Fruit fly (Drosophila melanogaster) whole organism, embryonic: ENCODE data around the gene Dora.
A peak's percentile ranks its signal among the peaks of the same experiment; 100 is the strongest.

Experiments
- CG4820 ChIP-seq: fragments of 200-800 bp; sonication (Bioruptor generic); optimal IDR thresholded peaks from 3 replicates; lab custom pipeline; 2016; ENCODE audit warnings: missing biosample characterization, missing genetic modification characterization
- CG7963 ChIP-seq: fragments of 200-800 bp; sonication (Bioruptor generic); IDR thresholded peaks from 3 replicates; pipeline ENCODE4 v1.3.6; 2022; ENCODE audit warnings: missing biosample characterization, missing genetic modification characterization; ENCODE audit not compliant: partially characterized antibody
- Gug ChIP-seq: fragments of 200-800 bp; sonication (Bioruptor generic); IDR thresholded peaks from 4 replicates; pipeline ENCODE4 v1.3.6; 2022; ENCODE audit warnings: missing biosample characterization, missing genetic modification characterization
- HHEX ChIP-seq: fragments of 200-800 bp; sonication (Bioruptor generic); optimal IDR thresholded peaks from 3 replicates; lab custom pipeline; 2017; ENCODE audit warnings: missing biosample characterization, mild to moderate bottlenecking, missing genetic modification characterization, missing genetic modification reagents
- Hand ChIP-seq: fragments of 200-800 bp; sonication (Bioruptor generic); optimal IDR thresholded peaks from 2 replicates; lab custom pipeline; 2017; ENCODE audit warnings: mild to moderate bottlenecking, missing biosample characterization, missing genetic modification reagents, missing genetic modification characterization
- Med ChIP-seq: fragments of 200-800 bp; sonication (Bioruptor generic); peaks from one replicate; lab custom pipeline; 2016; ENCODE audit warnings: missing biosample characterization, missing genetic modification characterization, mild to moderate bottlenecking, inconsistent platforms, moderate library complexity
- Scr ChIP-seq: fragments of 200-800 bp; sonication (Bioruptor generic); IDR thresholded peaks from 2 replicates; pipeline ENCODE4 v1.3.6; 2022; ENCODE audit warnings: missing biosample characterization, missing genetic modification characterization; ENCODE audit not compliant: partially characterized antibody
- Sin3A ChIP-seq: fragments of >200 bp; optimal IDR thresholded peaks from 2 replicates; lab custom pipeline; 2018
- emc ChIP-seq: fragments of 200-800 bp; sonication (Bioruptor generic); optimal IDR thresholded peaks from 2 replicates; lab custom pipeline; 2016; ENCODE audit warnings: missing biosample characterization, missing genetic modification characterization
- ttk ChIP-seq: fragments of 200-800 bp; sonication (Bioruptor generic); IDR thresholded peaks from 2 replicates; pipeline ENCODE4 v2.1.2; 2022; ENCODE audit warnings: missing biosample characterization, missing genetic modification characterization

DNA sequence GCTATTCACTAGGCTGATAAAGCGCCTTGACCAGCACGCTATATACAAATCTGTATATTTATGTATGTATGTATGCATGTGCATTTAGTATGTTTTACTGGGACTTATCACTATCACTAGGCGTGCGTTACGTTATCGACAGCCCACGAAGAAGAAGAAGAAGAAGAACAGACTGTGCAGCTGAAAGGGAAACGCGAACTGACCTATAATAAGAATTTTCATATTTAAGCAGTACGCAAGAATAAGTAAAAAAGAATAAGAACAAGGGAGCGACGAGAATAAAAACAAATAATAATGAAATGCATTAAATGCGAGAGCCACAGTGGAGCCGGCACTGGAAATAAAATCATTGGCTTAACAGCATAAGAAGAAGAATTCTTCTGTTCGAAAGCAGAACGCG, 27.4 kb upstream of the Dora start:
- TF ChIP-seq HHEX (GFP tag; lab: Kevin White, UChicago) (no peak), Med (GFP tag; lab: Kevin White, UChicago) (peak; percentile 56), CG7963 (GFP tag; lab: Robert Waterston, UW) (no peak), Sin3A (lab: Kevin White, UChicago) (no peak), Scr (GFP tag; lab: Robert Waterston, UW) (no peak), Gug (GFP tag; lab: Robert Waterston, UW) (no peak), CG4820 (GFP tag; lab: Kevin White, UChicago) (no peak), ttk (GFP tag; lab: Robert Waterston, UW) (no peak), Hand (no peak), emc (GFP tag; lab: Kevin White, UChicago) (no peak)
